Fruit fly (Drosophila melanogaster) whole organism, embryonic: ENCODE measurements around the gene Plap.

Source experiments
- Adf1 ChIP-seq: fragments of 200-800 bp; sonication (Bioruptor generic); IDR thresholded peaks from 2 replicates; pipeline ENCODE4 v1.3.6; 2022; ENCODE audit warnings: missing biosample characterization, missing genetic modification characterization
- CG10431 ChIP-seq: fragments of 200-800 bp; sonication (Bioruptor generic); optimal IDR thresholded peaks from 3 replicates; lab custom pipeline; 2018; ENCODE audit warnings: missing biosample characterization, mild to moderate bottlenecking, missing genetic modification characterization
- CG10543 ChIP-seq: fragments of 200-800 bp; sonication (Bioruptor generic); optimal IDR thresholded peaks from 3 replicates; lab custom pipeline; 2017; ENCODE audit warnings: missing biosample characterization, mild to moderate bottlenecking, missing genetic modification characterization, moderate library complexity
- CG14710 ChIP-seq: fragments of 200-800 bp; sonication (Bioruptor generic); optimal IDR thresholded peaks from 3 replicates; lab custom pipeline; 2019; ENCODE audit warnings: missing biosample characterization, mild to moderate bottlenecking, missing genetic modification characterization, moderate library complexity
- CG1529 ChIP-seq: fragments of 200-800 bp; sonication (Bioruptor generic); optimal IDR thresholded peaks from 3 replicates; lab custom pipeline; 2018; ENCODE audit warnings: missing biosample characterization, missing genetic modification characterization
- CG15696 ChIP-seq: fragments of 200-800 bp; sonication (Bioruptor generic); optimal IDR thresholded peaks from 2 replicates; lab custom pipeline; 2019; ENCODE audit warnings: missing biosample characterization, mild to moderate bottlenecking, missing genetic modification characterization, moderate library complexity
- CG17802 ChIP-seq: fragments of 200-800 bp; sonication (Bioruptor generic); optimal IDR thresholded peaks from 2 replicates; lab custom pipeline; 2018; ENCODE audit warnings: missing biosample characterization, mild to moderate bottlenecking, missing genetic modification characterization, moderate library complexity
- CG2889 ChIP-seq: fragments of 200-800 bp; sonication (Bioruptor generic); IDR thresholded peaks from 3 replicates; pipeline ENCODE4 v1.3.6; 2022; ENCODE audit warnings: missing biosample characterization, missing genetic modification characterization
- CG30020 ChIP-seq: fragments of 200-800 bp; optimal IDR thresholded peaks from 2 replicates; lab custom pipeline; 2019; ENCODE audit warnings: missing biosample characterization, mild to moderate bottlenecking, missing genetic modification characterization, moderate library complexity
- CG33213 ChIP-seq: fragments of 200-800 bp; sonication (Bioruptor generic); optimal IDR thresholded peaks from 3 replicates; lab custom pipeline; 2016; ENCODE audit warnings: missing biosample characterization, missing genetic modification characterization
- CG4328 ChIP-seq: fragments of 200-800 bp; sonication (Bioruptor generic); optimal IDR thresholded peaks from 3 replicates; lab custom pipeline; 2017; ENCODE audit warnings: missing biosample characterization, missing genetic modification reagents, missing genetic modification characterization
- CG6254 ChIP-seq: fragments of 200-800 bp; sonication (Bioruptor generic); optimal IDR thresholded peaks from 3 replicates; lab custom pipeline; 2017; ENCODE audit warnings: mild to moderate bottlenecking, missing biosample characterization, missing genetic modification reagents, missing genetic modification characterization
- CG6272 ChIP-seq: fragments of 200-800 bp; sonication (Bioruptor generic); IDR thresholded peaks from 2 replicates; pipeline ENCODE4 v1.3.6; 2022; ENCODE audit warnings: missing biosample characterization, missing genetic modification characterization
- CG7372 ChIP-seq: fragments of 200-800 bp; sonication (Bioruptor generic); IDR thresholded peaks from 2 replicates; pipeline ENCODE4 v1.3.6; 2022; ENCODE audit warnings: missing biosample characterization, missing genetic modification characterization
- CG7928 ChIP-seq: fragments of 200-800 bp; sonication (Bioruptor generic); optimal IDR thresholded peaks from 2 replicates; lab custom pipeline; 2017; ENCODE audit warnings: missing biosample characterization, mild to moderate bottlenecking, missing genetic modification characterization
- CG9215 ChIP-seq: fragments of 200-800 bp; sonication (Bioruptor generic); IDR thresholded peaks from 2 replicates; pipeline ENCODE4 v1.3.6; 2022; ENCODE audit warnings: missing biosample characterization, missing genetic modification characterization
- Camta ChIP-seq: fragments of 200-800 bp; sonication (Bioruptor generic); optimal IDR thresholded peaks from 2 replicates; lab custom pipeline; 2016; ENCODE audit warnings: missing biosample characterization, missing genetic modification characterization
- D ChIP-seq, 2 experiments: fragments of 200-800 bp in 1 of 2; fragments of >200 bp in 1 of 2; sonication (Bioruptor generic) in 1 of 2; optimal IDR thresholded peaks; 2 replicates in 1 of 2; 3 replicates in 1 of 2; lab custom pipeline; 2017; ENCODE audit warnings: mild to moderate bottlenecking in 1 of 2, missing biosample characterization in 1 of 2, missing genetic modification characterization in 1 of 2, missing genetic modification reagents in 1 of 2
- D19B ChIP-seq: fragments of 200-800 bp; sonication (Bioruptor generic); optimal IDR thresholded peaks from 2 replicates; lab custom pipeline; 2017; ENCODE audit warnings: missing biosample characterization, mild to moderate bottlenecking, missing genetic modification characterization
- Dip2 ChIP-seq: fragments of 200-800 bp; sonication (Bioruptor generic); IDR thresholded peaks from 2 replicates; pipeline ENCODE4 v1.3.6; 2022; ENCODE audit warnings: missing biosample characterization, missing genetic modification characterization
- Fer3 ChIP-seq: fragments of 200-800 bp; sonication (Bioruptor generic); optimal IDR thresholded peaks from 2 replicates; lab custom pipeline; 2018; ENCODE audit warnings: missing biosample characterization, mild to moderate bottlenecking, missing genetic modification characterization, moderate library complexity
- Gug ChIP-seq: fragments of 200-800 bp; sonication (Bioruptor generic); IDR thresholded peaks from 4 replicates; pipeline ENCODE4 v1.3.6; 2022; ENCODE audit warnings: missing biosample characterization, missing genetic modification characterization
- HLH4C ChIP-seq: fragments of 200-800 bp; sonication (Bioruptor generic); IDR thresholded peaks from 3 replicates; pipeline ENCODE4 v1.3.6; 2022; ENCODE audit warnings: missing biosample characterization, missing genetic modification characterization; ENCODE audit not compliant: partially characterized antibody
- Jarid2 ChIP-seq: fragments of 200-800 bp; sonication (Bioruptor generic); optimal IDR thresholded peaks from 3 replicates; lab custom pipeline; 2017; ENCODE audit warnings: mild to moderate bottlenecking, missing biosample characterization, missing genetic modification reagents, missing genetic modification characterization
- MTF-1 ChIP-seq: fragments of 200-800 bp; sonication (Bioruptor generic); optimal IDR thresholded peaks from 2 replicates; lab custom pipeline; 2018; ENCODE audit warnings: missing biosample characterization, mild to moderate bottlenecking, missing genetic modification characterization, borderline replicate concordance
- Max ChIP-seq: fragments of 200-800 bp; sonication (Bioruptor generic); optimal IDR thresholded peaks from 2 replicates; lab custom pipeline; 2016; ENCODE audit warnings: missing biosample characterization, mild to moderate bottlenecking, missing genetic modification characterization
- Meics ChIP-seq: fragments of 200-800 bp; sonication (Bioruptor generic); optimal IDR thresholded peaks from 2 replicates; lab custom pipeline; 2017; ENCODE audit warnings: missing biosample characterization, mild to moderate bottlenecking, missing genetic modification characterization
- Nf-YA ChIP-seq: fragments of 200-800 bp; sonication (Bioruptor generic); IDR thresholded peaks from 2 replicates; pipeline ENCODE4 v1.3.6; 2022; ENCODE audit warnings: missing biosample characterization, missing genetic modification characterization
- Opbp ChIP-seq: fragments of 200-800 bp; sonication (Bioruptor generic); IDR thresholded peaks from 3 replicates; pipeline ENCODE4 v1.3.6; 2022; ENCODE audit warnings: missing biosample characterization, missing genetic modification characterization; ENCODE audit not compliant: partially characterized antibody
- Ptx1 ChIP-seq: fragments of 200-800 bp; sonication (Bioruptor generic); IDR thresholded peaks from 2 replicates; pipeline ENCODE4 v1.3.6; 2022; ENCODE audit warnings: missing biosample characterization, missing genetic modification characterization
- Ravus ChIP-seq: fragments of 200-800 bp; sonication (Bioruptor generic); IDR thresholded peaks from 2 replicates; pipeline ENCODE4 v1.3.6; 2022; ENCODE audit warnings: missing biosample characterization, missing genetic modification characterization
- Spps ChIP-seq: fragments of 200-800 bp; sonication (Bioruptor generic); optimal IDR thresholded peaks from 2 replicates; lab custom pipeline; 2018; ENCODE audit warnings: missing biosample characterization, mild to moderate bottlenecking, missing genetic modification characterization
- Sry-δ ChIP-seq: fragments of 200-800 bp; sonication (Bioruptor generic); optimal IDR thresholded peaks from 2 replicates; lab custom pipeline; 2016; ENCODE audit warnings: missing biosample characterization, missing genetic modification characterization
- ab ChIP-seq: fragments of 200-800 bp; sonication (Bioruptor generic); optimal IDR thresholded peaks from 2 replicates; lab custom pipeline; 2016; ENCODE audit warnings: missing biosample characterization, missing genetic modification characterization
- ash1 ChIP-seq: fragments of 200-800 bp; sonication (Bioruptor generic); optimal IDR thresholded peaks from 2 replicates; lab custom pipeline; 2018; ENCODE audit warnings: missing biosample characterization, mild to moderate bottlenecking, missing genetic modification characterization
- cad ChIP-seq: fragments of >200 bp; optimal IDR thresholded peaks from 2 replicates; lab custom pipeline; 2017; ENCODE audit warnings: missing biosample characterization, missing genetic modification characterization
- cg ChIP-seq: fragments of 200-800 bp; sonication (Bioruptor generic); optimal IDR thresholded peaks from 3 replicates; lab custom pipeline; 2019; ENCODE audit warnings: missing biosample characterization, mild to moderate bottlenecking, missing genetic modification characterization, moderate library complexity
- chinmo ChIP-seq: fragments of 200-800 bp; sonication (Bioruptor generic); IDR thresholded peaks from 4 replicates; pipeline ENCODE4 v1.3.6; 2022; ENCODE audit warnings: missing biosample characterization, missing genetic modification characterization; ENCODE audit not compliant: partially characterized antibody
- da ChIP-seq: fragments of 200-800 bp; sonication (Bioruptor generic); optimal IDR thresholded peaks from 2 replicates; lab custom pipeline; 2016; ENCODE audit warnings: missing biosample characterization, missing genetic modification characterization
- gce ChIP-seq: fragments of 200-800 bp; sonication (Bioruptor generic); IDR thresholded peaks from 3 replicates; pipeline ENCODE4 v1.3.6; 2022; ENCODE audit warnings: missing biosample characterization, missing genetic modification characterization
- gsb ChIP-seq: fragments of 200-800 bp; sonication (Bioruptor generic); IDR thresholded peaks from 2 replicates; pipeline ENCODE4 v1.3.6; 2022; ENCODE audit warnings: missing biosample characterization, missing genetic modification characterization
- h ChIP-seq: fragments of >200 bp; optimal IDR thresholded peaks from 2 replicates; lab custom pipeline; 2017
- ham ChIP-seq: fragments of 200-800 bp; sonication (Bioruptor generic); IDR thresholded peaks from 2 replicates; pipeline ENCODE4 v1.3.6; 2022; ENCODE audit warnings: missing biosample characterization, missing genetic modification characterization
- kay ChIP-seq: fragments of 200-800 bp; sonication (Bioruptor generic); optimal IDR thresholded peaks from 2 replicates; lab custom pipeline; 2016; ENCODE audit warnings: missing biosample characterization, missing genetic modification characterization
- kni ChIP-seq: fragments of 200-800 bp; sonication (Bioruptor generic); optimal IDR thresholded peaks from 3 replicates; lab custom pipeline; 2017; ENCODE audit warnings: mild to moderate bottlenecking, missing biosample characterization, missing genetic modification reagents, missing genetic modification characterization
- run ChIP-seq: fragments of 200-800 bp; sonication (Bioruptor generic); optimal IDR thresholded peaks from 3 replicates; lab custom pipeline; 2018; ENCODE audit warnings: missing biosample characterization, mild to moderate bottlenecking, missing genetic modification characterization
- sna ChIP-seq: fragments of 200-800 bp; sonication (Bioruptor generic); IDR thresholded peaks from 2 replicates; pipeline ENCODE4 v1.3.6; 2022; ENCODE audit warnings: missing biosample characterization, missing genetic modification characterization; ENCODE audit not compliant: partially characterized antibody
- tap ChIP-seq: fragments of 200-800 bp; optimal IDR thresholded peaks from 3 replicates; lab custom pipeline; 2019; ENCODE audit warnings: missing biosample characterization, mild to moderate bottlenecking, missing genetic modification characterization, moderate library complexity
- zfh1 ChIP-seq: fragments of 200-800 bp; sonication (Bioruptor generic); IDR thresholded peaks from 3 replicates; pipeline ENCODE4 v1.3.6; 2022; ENCODE audit warnings: missing biosample characterization, missing genetic modification characterization

Plap gene

dm6 chr2L:1157679-1158518 is 12.3 kb downstream of the Plap start, which contains the start of gene capt (continued):
- TF ChIP-seq Spps (tag; lab: Kevin White, UChicago) (no peak), cad (no peak), CG10543 (GFP tag; lab: Kevin White, UChicago) (peak; percentile 2), Max (GFP tag; lab: Kevin White, UChicago) (no peak), CG10431 (GFP tag; lab: Kevin White, UChicago) (no peak), tap (no peak), gce (GFP tag; lab: Robert Waterston, UW) (no peak), da (GFP tag; lab: Kevin White, UChicago) (no peak), Ptx1 (GFP tag; lab: Robert Waterston, UW) (0 out of 2 replicates have a peak, but pooled peaks have one; percentile 29), ab (GFP tag; lab: Kevin White, UChicago) (no peak), CG7928 (GFP tag; lab: Kevin White, UChicago) (no peak), CG6254 (GFP tag; lab: Kevin White, UChicago) (no peak), CG7372 (peak; percentile 39; the same call in 1 of the 2 replicates), Opbp (GFP tag; lab: Robert Waterston, UW) (no peak), CG1529 (GFP tag; lab: Kevin White, UChicago) (no peak), CG2889 (no peak), gsb (GFP tag; lab: Robert Waterston, UW) (no peak), Jarid2 (GFP tag; lab: Kevin White, UChicago) (no peak), ham (no peak), cg (GFP tag; lab: Kevin White, UChicago) (peak; percentile 91), D (optimal IDR thresholded peaks at IDR 0.05; lab: Kevin White, UChicago) (no peak), D (GFP tag; optimal IDR thresholded peaks at IDR 0.05; lab: Kevin White, UChicago) (no peak), MTF-1 (no peak), Meics (GFP tag; lab: Kevin White, UChicago) (peak; percentile 26), run (tag; lab: Kevin White, UChicago) (no peak), h (no peak), HLH4C (GFP tag; lab: Robert Waterston, UW) (no peak), D19B (no peak), chinmo (GFP tag; lab: Robert Waterston, UW) (peak; percentile 82; the same call in 1 of the 4 replicates), Camta (GFP tag; lab: Kevin White, UChicago) (no peak), CG9215 (GFP tag; lab: Robert Waterston, UW) (peak; percentile 56), kni (GFP tag; lab: Kevin White, UChicago) (no peak), zfh1 (GFP tag; lab: Robert Waterston, UW) (0 out of 3 replicates have a peak, but pooled peaks have one; percentile 30), Sry-δ (GFP tag; lab: Kevin White, UChicago) (no peak), CG15696 (tag; lab: Kevin White, UChicago) (peak; percentile 24), CG4328 (GFP tag; lab: Kevin White, UChicago) (no peak), kay (GFP tag; lab: Kevin White, UChicago) (peak; percentile 69), Fer3 (peak; percentile 22), CG14710 (tag; lab: Kevin White, UChicago) (peak; percentile 38), Gug (GFP tag; lab: Robert Waterston, UW) (0 out of 4 replicates have a peak, but pooled peaks have one; percentile 16), ash1 (no peak), CG30020 (tag; lab: Kevin White, UChicago) (no peak), Dip2 (GFP tag; lab: Robert Waterston, UW) (no peak), CG33213 (GFP tag; lab: Kevin White, UChicago) (no peak), Nf-YA (no peak), sna (GFP tag; lab: Robert Waterston, UW) (no peak), Adf1 (GFP tag; lab: Robert Waterston, UW) (no peak), CG17802 (tag; lab: Kevin White, UChicago) (no peak), CG6272 (no peak), Ravus (GFP tag; lab: Robert Waterston, UW) (no peak)
